Worm (Caenorhabditis elegans) whole organism, early embryonic: Measurements from ENCODE around the gene F20E11.18.

Experiments used
- aly-1 ChIP-seq: sonication (generic microtip); optimal IDR thresholded peaks from 2 replicates; lab custom pipeline; 2016; ENCODE audit warnings: missing genetic modification characterization, missing compliant biosample characterization
- hnd-1 ChIP-seq: sonication (generic microtip); optimal IDR thresholded peaks from 2 replicates; lab custom pipeline; 2016; ENCODE audit warnings: missing genetic modification characterization, missing compliant biosample characterization

ce11 chrV:17467881-17468280, 31.5 kb upstream of the F20E11.18 start:
- TF ChIP-seq aly-1 (tag; lab: Kevin White, UChicago) (no peak), hnd-1 (tag; lab: Kevin White, UChicago) (no peak)
